Fruit fly (Drosophila melanogaster): ENCODE results near the gene CG15056.

CG15056 gene

DNA sequence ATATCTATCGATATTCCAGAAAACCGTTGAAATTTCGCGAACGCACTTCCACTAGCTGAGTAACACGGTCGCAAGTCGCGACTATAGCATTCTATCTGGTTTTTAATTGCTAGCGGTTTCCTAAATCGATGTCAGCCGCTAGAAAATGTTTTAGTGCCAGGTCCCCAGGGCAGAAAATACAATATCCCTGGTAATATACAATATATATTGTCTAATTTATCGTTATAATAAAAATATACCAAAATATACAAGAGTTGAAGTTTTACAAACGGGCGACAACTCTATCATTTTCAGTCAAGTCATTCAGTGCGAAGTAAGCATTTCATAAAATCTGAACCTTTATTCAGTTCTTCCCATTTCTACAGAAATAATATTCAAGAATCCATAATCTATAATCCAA lies at the start of gene CG15056:
Gene CG15056, plus strand, starts transcription at position 301 of the 400 bp plus-strand sequence.
- TF ChIP-seq CG18599 (GFP tag; optimal IDR thresholded peaks at IDR 0.05) (no peak), CG11723 (GFP tag; optimal IDR thresholded peaks at IDR 0.05) (no peak), Camta (GFP tag; optimal IDR thresholded peaks at IDR 0.05) (no peak), CG7271 (tag; optimal IDR thresholded peaks at IDR 0.05) (no peak), CG1832 (GFP tag; optimal IDR thresholded peaks at IDR 0.05) (no peak), CG13424 (tag; optimal IDR thresholded peaks at IDR 0.05) (no peak), CG8388 (GFP tag; optimal IDR thresholded peaks at IDR 0.05) (no peak), Awh (GFP tag; IDR thresholded peaks at IDR 0.05) (no peak), da (GFP tag; optimal IDR thresholded peaks at IDR 0.05) (no peak), hb (GFP tag; IDR thresholded peaks at IDR 0.05; ENCODE audit: partially characterized antibody) (no peak), lmd (GFP tag; IDR thresholded peaks at IDR 0.05) (no peak), bowl (GFP tag; IDR thresholded peaks at IDR 0.05) (no peak), gsb-n (tag; optimal IDR thresholded peaks at IDR 0.05) (no peak), kni (GFP tag; optimal IDR thresholded peaks at IDR 0.05) (no peak), hbn (GFP tag; IDR thresholded peaks at IDR 0.05; ENCODE audit: partially characterized antibody) (no peak), pros (GFP tag; optimal IDR thresholded peaks at IDR 0.05) (no peak)

DNA sequence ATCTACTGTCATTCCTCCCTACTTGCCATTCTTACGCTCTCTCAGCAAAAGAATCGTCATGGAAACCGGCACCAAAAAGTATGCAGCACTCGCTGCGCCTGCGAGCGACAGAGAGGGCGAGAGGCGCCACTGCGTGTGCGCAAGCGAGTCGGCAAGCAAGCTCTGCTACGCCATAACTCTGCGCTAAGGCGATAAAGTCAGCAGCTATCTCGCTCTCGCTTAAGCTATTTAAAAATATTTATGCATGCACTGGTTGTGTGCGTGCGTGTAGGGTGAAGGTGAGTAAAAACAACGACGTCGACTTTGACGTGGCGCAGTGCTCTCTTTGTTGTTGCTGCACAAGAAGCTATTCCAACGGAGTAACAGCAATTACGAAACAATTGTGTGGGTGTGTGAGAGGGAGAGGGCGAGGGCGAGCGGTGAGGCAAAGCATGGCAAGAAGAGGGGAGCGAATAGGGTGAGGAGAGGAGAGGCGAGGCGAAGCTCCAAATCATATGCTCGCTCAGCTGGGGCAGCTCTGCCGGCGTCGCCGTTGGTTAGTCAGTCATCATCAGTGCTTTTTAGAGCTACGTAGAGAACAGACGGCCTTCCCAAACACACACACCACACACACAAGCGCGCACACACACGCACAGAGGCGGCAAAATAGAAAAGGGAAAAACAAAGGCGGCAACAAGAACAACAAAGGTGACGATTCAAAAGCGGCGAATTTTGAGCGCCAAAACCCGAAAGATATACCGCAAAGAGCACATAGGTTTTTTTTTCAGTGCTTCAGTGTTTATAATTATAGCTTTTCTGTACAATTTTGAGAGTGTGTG lies 49.0 kb upstream of the CG15056 start, which contains the start of gene CrebB:
Gene CrebB, plus strand, starts transcription at position 325 of the 818 bp plus-strand sequence.
- TF ChIP-seq lab (GFP tag; optimal IDR thresholded peaks at IDR 0.05) (no peak), emc (GFP tag; optimal IDR thresholded peaks at IDR 0.05) (no peak), CG3163 (GFP tag; optimal IDR thresholded peaks at IDR 0.05) (no peak), CG17568 (GFP tag; optimal IDR thresholded peaks at IDR 0.05) (peak; percentile 0), zen2 (GFP tag; IDR thresholded peaks at IDR 0.05; ENCODE audit: partially characterized antibody) (peak; percentile 55; the same call in 1 of the 3 replicates), CG11723 (GFP tag; optimal IDR thresholded peaks at IDR 0.05) (no peak), MTF-1 (GFP tag; optimal IDR thresholded peaks at IDR 0.05; ENCODE audit: borderline replicate concordance) (peak; percentile 36), CG17829 (tag; optimal IDR thresholded peaks at IDR 0.05) (no peak), CG18262 (tag; optimal IDR thresholded peaks at IDR 0.05) (no peak), CG6689 (GFP tag; IDR thresholded peaks at IDR 0.05) (peak; percentile 69), CG4707 (GFP tag; optimal IDR thresholded peaks at IDR 0.05) (no peak), ind (GFP tag; optimal IDR thresholded peaks at IDR 0.05) (peak; percentile 7), stwl (tag; optimal IDR thresholded peaks at IDR 0.05) (no peak), crc (GFP tag; optimal IDR thresholded peaks at IDR 0.05) (no peak), exex (tag; optimal IDR thresholded peaks at IDR 0.05) (peak; percentile 75), her (GFP tag; optimal IDR thresholded peaks at IDR 0.05) (no peak), CG14050 (GFP tag; IDR thresholded peaks at IDR 0.05) (no peak), Dip3 (GFP tag; optimal IDR thresholded peaks at IDR 0.05) (peak; percentile 41), Myb (GFP tag; optimal IDR thresholded peaks at IDR 0.05) (no peak), CG8388 (GFP tag; optimal IDR thresholded peaks at IDR 0.05) (no peak), tin (GFP tag; optimal IDR thresholded peaks at IDR 0.05) (no peak), Sox100B (GFP tag; optimal IDR thresholded peaks at IDR 0.05) (no peak), NC2β (GFP tag; optimal IDR thresholded peaks at IDR 0.05) (no peak), klu (GFP tag; IDR thresholded peaks at IDR 0.05) (peak; percentile 92), grau (tag; optimal IDR thresholded peaks at IDR 0.05) (peak; percentile 15), TFAM (GFP tag; optimal IDR thresholded peaks at IDR 0.05) (no peak), fu2 (GFP tag; optimal IDR thresholded peaks at IDR 0.05) (peak; percentile 4), CHES-1-like (GFP tag; optimal IDR thresholded peaks at IDR 0.05) (no peak), CG7839 (tag; optimal IDR thresholded peaks at IDR 0.05) (peak; percentile 34), Nf-YA (GFP tag; IDR thresholded peaks at IDR 0.05) (no peak), pan (optimal IDR thresholded peaks at IDR 0.05) (no peak), pan (GFP tag; optimal IDR thresholded peaks at IDR 0.05 in 1 of 2, IDR thresholded peaks at IDR 0.05 in 1 of 2) (peak in 1 of 2 experiments; percentile 72), Aef1 (GFP tag; IDR thresholded peaks at IDR 0.05) (peak; percentile 75), CG12659 (GFP tag; optimal IDR thresholded peaks at IDR 0.05) (peak; percentile 22)
